Fruit fly (Drosophila melanogaster): Measurements from ENCODE around the gene Msp300.
A peak's percentile ranks its signal among the peaks of the same experiment; 100 is the strongest.

Msp300 gene

DNA sequence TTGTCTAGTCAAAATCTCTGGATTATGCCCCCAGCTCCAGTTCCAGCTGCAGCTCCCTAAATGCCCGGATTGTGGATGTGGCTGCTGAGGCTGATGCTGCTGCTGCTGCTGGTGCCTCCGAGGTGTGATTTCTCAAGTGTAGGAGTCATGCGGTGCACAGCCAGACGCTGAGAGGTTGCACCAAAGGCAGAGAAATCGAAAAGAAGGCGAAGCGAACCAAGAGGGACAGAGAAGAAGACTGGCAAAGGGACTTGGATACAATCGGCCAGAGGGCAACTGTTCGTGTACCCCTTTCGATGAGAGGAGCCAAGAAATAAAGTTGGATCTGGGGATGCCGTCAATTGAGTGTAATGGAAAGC lies 137.9 kb downstream of the Msp300 start (continued):
- TF ChIP-seq ab (GFP tag; optimal IDR thresholded peaks at IDR 0.05): no peak
- TF ChIP-seq CG12769 (tag; optimal IDR thresholded peaks at IDR 0.05): peak; percentile 8
- TF ChIP-seq Gsc (GFP tag; IDR thresholded peaks at IDR 0.05): no peak
- TF ChIP-seq CG7271 (tag; optimal IDR thresholded peaks at IDR 0.05): no peak
- no peak for TF ChIP-seq CG8089 (GFP tag; optimal IDR thresholded peaks at IDR 0.05)
- TF ChIP-seq CG8359 (GFP tag; optimal IDR thresholded peaks at IDR 0.05; ENCODE audit: borderline replicate concordance): peak; percentile 82
- no peak for TF ChIP-seq Nf-YA (GFP tag; IDR thresholded peaks at IDR 0.05)
- TF ChIP-seq gcm (GFP tag; optimal IDR thresholded peaks at IDR 0.05): peak; percentile 20
- no peak for TF ChIP-seq CG3726 (GFP tag; IDR thresholded peaks at IDR 0.05)
- TF ChIP-seq CG2889 (GFP tag; IDR thresholded peaks at IDR 0.05): no peak
- TF ChIP-seq Asciz (GFP tag; optimal IDR thresholded peaks at IDR 0.05): no peak
- no peak for TF ChIP-seq CG6683 (GFP tag; optimal IDR thresholded peaks at IDR 0.05)
- TF ChIP-seq amos (GFP tag; IDR thresholded peaks at IDR 0.05; ENCODE audit: partially characterized antibody): no peak
- TF ChIP-seq CG2129 (GFP tag; IDR thresholded peaks at IDR 0.05; ENCODE audit: partially characterized antibody): no peak
- TF ChIP-seq CG12942 (GFP tag; optimal IDR thresholded peaks at IDR 0.05): no peak
- no peak for TF ChIP-seq Camta (GFP tag; optimal IDR thresholded peaks at IDR 0.05)
- TF ChIP-seq Kr (GFP tag; optimal IDR thresholded peaks at IDR 0.05): peak; percentile 61
- TF ChIP-seq bsh (GFP tag; optimal IDR thresholded peaks at IDR 0.05): no peak
- no peak for TF ChIP-seq Optix (GFP tag; IDR thresholded peaks at IDR 0.05)
- no peak for TF ChIP-seq CG5180 (GFP tag; optimal IDR thresholded peaks at IDR 0.05)
- TF ChIP-seq Max (GFP tag; optimal IDR thresholded peaks at IDR 0.05): no peak
- no peak for TF ChIP-seq CG10147 (GFP tag; optimal IDR thresholded peaks at IDR 0.05)
- TF ChIP-seq CG2116 (GFP tag; optimal IDR thresholded peaks at IDR 0.05): no peak
- TF ChIP-seq CG15601 (tag; optimal IDR thresholded peaks at IDR 0.05): no peak
- TF ChIP-seq chn (GFP tag; optimal IDR thresholded peaks at IDR 0.05): no peak
- no peak for TF ChIP-seq H2.0 (GFP tag; IDR thresholded peaks at IDR 0.05)
- TF ChIP-seq tgo (GFP tag; IDR thresholded peaks at IDR 0.05): 0 out of 3 replicates have a peak, but pooled peaks have one; percentile 1
- no peak for TF ChIP-seq pb (GFP tag; optimal IDR thresholded peaks at IDR 0.05)
- TF ChIP-seq twi (tag; optimal IDR thresholded peaks at IDR 0.05): peak; percentile 50
- no peak for TF ChIP-seq zf30C (GFP tag; optimal IDR thresholded peaks at IDR 0.05)
- peak; percentile 76 for TF ChIP-seq pros (GFP tag; optimal IDR thresholded peaks at IDR 0.05)
- no peak for TF ChIP-seq ro (GFP tag; IDR thresholded peaks at IDR 0.05)
- no peak for TF ChIP-seq CG9727 (GFP tag; optimal IDR thresholded peaks at IDR 0.05)
- TF ChIP-seq CG11504 (tag; optimal IDR thresholded peaks at IDR 0.05): no peak
- TF ChIP-seq eyg (GFP tag; optimal IDR thresholded peaks at IDR 0.05): no peak
- no peak for TF ChIP-seq ftz-f1 (GFP tag; optimal IDR thresholded peaks at IDR 0.05)
- TF ChIP-seq NFAT (GFP tag; IDR thresholded peaks at IDR 0.05): peak; percentile 16; the same call in 1 of the 2 replicates
- TF ChIP-seq CG17912 (GFP tag; optimal IDR thresholded peaks at IDR 0.05): no peak
- no peak for TF ChIP-seq CG4707 (GFP tag; optimal IDR thresholded peaks at IDR 0.05)
- TF ChIP-seq sc (optimal IDR thresholded peaks at IDR 0.05): no peak
- no peak for TF ChIP-seq sc (GFP tag; optimal IDR thresholded peaks at IDR 0.05)
- TF ChIP-seq odd (GFP tag; optimal IDR thresholded peaks at IDR 0.05): no peak
- no peak for TF ChIP-seq Atf-2 (GFP tag; optimal IDR thresholded peaks at IDR 0.05)
- TF ChIP-seq CG31365 (tag; optimal IDR thresholded peaks at IDR 0.05): no peak
- peak; percentile 95 for TF ChIP-seq CG2199 (GFP tag; IDR thresholded peaks at IDR 0.05)
- no peak for TF ChIP-seq hb (GFP tag; IDR thresholded peaks at IDR 0.05; ENCODE audit: partially characterized antibody)
- TF ChIP-seq abd-A (tag; optimal IDR thresholded peaks at IDR 0.05): peak; percentile 4
- TF ChIP-seq ewg (GFP tag; optimal IDR thresholded peaks at IDR 0.05): no peak
- peak; percentile 30; the same call in 1 of the 3 replicates for TF ChIP-seq CG6791 (GFP tag; IDR thresholded peaks at IDR 0.05; ENCODE audit: partially characterized antibody)
- no peak; the same call in 2 of the 3 replicates for TF ChIP-seq knrl (GFP tag; IDR thresholded peaks at IDR 0.05; ENCODE audit: partially characterized antibody)
- no peak for TF ChIP-seq HLH4C (GFP tag; IDR thresholded peaks at IDR 0.05; ENCODE audit: partially characterized antibody)

Data from whole organism, embryonic.